Worm (Caenorhabditis elegans) whole organism, L4 larva: Measurements from ENCODE around the gene madf-5.

Experiments used
- F49E8.2 ChIP-seq: sonication (generic microtip); optimal IDR thresholded peaks from 2 replicates; lab custom pipeline; 2016; ENCODE audit warnings: missing compliant biosample characterization, mild to moderate bottlenecking, missing genetic modification characterization, borderline replicate concordance
- R02D3.7 ChIP-seq: fragments of 150-350 bp; sonication (generic microtip); optimal IDR thresholded peaks from 3 replicates; lab custom pipeline; 2014; ENCODE audit warnings: missing biosample characterization, missing genetic modification characterization
- T20F7.1 ChIP-seq: fragments of 200-800 bp; sonication (Bioruptor generic); optimal IDR thresholded peaks from 2 replicates; lab custom pipeline; 2018; ENCODE audit warnings: mild to moderate bottlenecking, missing genetic modification characterization, missing compliant biosample characterization
- T26A8.4 ChIP-seq: fragments of 200-800 bp; sonication (Bioruptor generic); IDR thresholded peaks from 2 replicates; pipeline ENCODE4 v1.3.6; 2022; ENCODE audit warnings: missing genetic modification characterization, missing compliant biosample characterization
- Y48G9A.11 ChIP-seq: fragments of 200-800 bp; sonication (Bioruptor generic); IDR thresholded peaks from 2 replicates; pipeline ENCODE4 v1.3.6; 2022; ENCODE audit warnings: missing genetic modification reagents, missing genetic modification characterization, missing compliant biosample characterization
- ZK337.2 ChIP-seq: fragments of 200-800 bp; sonication (Bioruptor generic); IDR thresholded peaks from 2 replicates; pipeline ENCODE4 v1.3.6; 2022; ENCODE audit warnings: missing genetic modification reagents, missing genetic modification characterization, missing compliant biosample characterization
- aha-1 ChIP-seq: fragments of 150-350 bp; peaks from one replicate; lab custom pipeline; 2014; ENCODE audit warnings: missing biosample characterization, missing genetic modification characterization
- aly-2 ChIP-seq: sonication (generic microtip); optimal IDR thresholded peaks from 2 replicates; lab custom pipeline; 2018; ENCODE audit warnings: missing biosample characterization, missing genetic modification characterization
- ama-1 ChIP-seq: fragments of 150-350 bp; optimal IDR thresholded peaks from 2 replicates; lab custom pipeline; 2014; ENCODE audit warnings: inconsistent platforms, mixed read lengths
- ceh-28 ChIP-seq: fragments of 150-350 bp; optimal IDR thresholded peaks from 2 replicates; lab custom pipeline; 2014; ENCODE audit warnings: missing biosample characterization, missing genetic modification reagents, missing genetic modification characterization
- ceh-32 ChIP-seq: sonication (generic microtip); optimal IDR thresholded peaks from 2 replicates; lab custom pipeline; 2016; ENCODE audit warnings: mild to moderate bottlenecking, missing genetic modification characterization, missing compliant biosample characterization; ENCODE audit not compliant: poor library complexity
- ceh-44 ChIP-seq: fragments of 200-800 bp; sonication (Bioruptor generic); IDR thresholded peaks from 2 replicates; pipeline ENCODE4 v1.3.6; 2022; ENCODE audit warnings: missing genetic modification reagents, missing genetic modification characterization, missing compliant biosample characterization
- ceh-82 ChIP-seq: sonication (generic microtip); optimal IDR thresholded peaks from 2 replicates; lab custom pipeline; 2017; ENCODE audit warnings: missing biosample characterization, missing genetic modification characterization
- daf-12 ChIP-seq: fragments of 150-350 bp; optimal IDR thresholded peaks from 2 replicates; lab custom pipeline; 2014; ENCODE audit warnings: missing biosample characterization, missing genetic modification reagents, missing genetic modification characterization
- daf-16 ChIP-seq, 3 experiments: sonication (generic microtip); optimal IDR thresholded peaks; 2 replicates each; lab custom pipeline; 2016 to 2017; ENCODE audit warnings: missing genetic modification characterization in 3 of 3, missing genetic modification reagents in 3 of 3, mild to moderate bottlenecking in 2 of 3, missing compliant biosample characterization in 2 of 3, missing biosample characterization in 1 of 3, moderate library complexity in 1 of 3
- daf-19 ChIP-seq: fragments of 200-800 bp; sonication (Bioruptor generic); conservative IDR thresholded peaks from 2 replicates; pipeline ENCODE4 v1.3.6; 2022; ENCODE audit warnings: missing genetic modification characterization, missing compliant biosample characterization
- daf-8 ChIP-seq: fragments of 200-800 bp; sonication (Bioruptor generic); IDR thresholded peaks from 2 replicates; pipeline ENCODE4 v1.3.6; 2022; ENCODE audit warnings: missing genetic modification characterization, missing compliant biosample characterization
- dmd-8 ChIP-seq: fragments of 200-800 bp; sonication (Bioruptor generic); IDR thresholded peaks from 2 replicates; pipeline ENCODE4 v1.3.6; 2022; ENCODE audit warnings: missing genetic modification characterization, missing compliant biosample characterization
- duxl-1 ChIP-seq: sonication (generic microtip); optimal IDR thresholded peaks from 2 replicates; lab custom pipeline; 2016; ENCODE audit warnings: mild to moderate bottlenecking, missing genetic modification characterization, moderate library complexity, missing compliant biosample characterization; ENCODE audit not compliant: poor library complexity
- dve-1 ChIP-seq: sonication (generic microtip); optimal IDR thresholded peaks from 2 replicates; lab custom pipeline; 2017; ENCODE audit warnings: antibody characterized with exemption, mild to moderate bottlenecking, missing genetic modification characterization, missing compliant biosample characterization; ENCODE audit not compliant: insufficient read depth
- lin-13 ChIP-seq: fragments of 150-350 bp; optimal IDR thresholded peaks from 2 replicates; lab custom pipeline; 2014; ENCODE audit warnings: missing biosample characterization, missing genetic modification reagents, missing genetic modification characterization
- lin-38 ChIP-seq: fragments of 200-800 bp; sonication (Bioruptor generic); IDR thresholded peaks from 2 replicates; pipeline ENCODE4 v1.3.6; 2022; ENCODE audit warnings: missing genetic modification reagents, missing genetic modification characterization, missing compliant biosample characterization
- lsy-2 ChIP-seq, 2 experiments: fragments of 150-350 bp in 1 of 2; sonication (generic microtip) in 1 of 2; optimal IDR thresholded peaks; 2 replicates each; lab custom pipeline; 2014 to 2017; ENCODE audit warnings: missing biosample characterization in 2 of 2, missing genetic modification characterization in 2 of 2
- madf-5 ChIP-seq, 2 experiments: fragments of 200-800 bp; sonication (Bioruptor generic); IDR thresholded peaks; 2 replicates each; pipeline ENCODE4 v1.3.6; 2022; ENCODE audit warnings: missing compliant biosample characterization in 2 of 2, missing genetic modification characterization in 2 of 2
- mdl-1 ChIP-seq, 2 experiments: fragments of 150-350 bp in 1 of 2; sonication (generic microtip) in 1 of 2; optimal IDR thresholded peaks; 2 replicates each; lab custom pipeline; 2014 to 2017; ENCODE audit warnings: missing biosample characterization in 2 of 2, missing genetic modification characterization in 2 of 2
- nhr-11 ChIP-seq: fragments of 150-350 bp; optimal IDR thresholded peaks from 2 replicates; lab custom pipeline; 2014; ENCODE audit warnings: missing biosample characterization, missing genetic modification characterization
- nhr-237 ChIP-seq: sonication (generic microtip); optimal IDR thresholded peaks from 2 replicates; lab custom pipeline; 2017; ENCODE audit warnings: missing biosample characterization, missing genetic modification characterization
- nhr-25 ChIP-seq: sonication (generic microtip); optimal IDR thresholded peaks from 2 replicates; lab custom pipeline; 2017; ENCODE audit warnings: missing genetic modification characterization, mild to moderate bottlenecking, missing compliant biosample characterization, antibody characterized with exemption, moderate library complexity, borderline replicate concordance; ENCODE audit not compliant: insufficient read depth
- nhr-28 ChIP-seq: fragments of 150-350 bp; optimal IDR thresholded peaks from 2 replicates; lab custom pipeline; 2014; ENCODE audit warnings: missing biosample characterization, missing genetic modification characterization
- nhr-42 ChIP-seq: fragments of 200-800 bp; sonication (Bioruptor generic); IDR thresholded peaks from 2 replicates; pipeline ENCODE4 v1.3.6; 2022; ENCODE audit warnings: missing genetic modification characterization, missing compliant biosample characterization
- nhr-6 ChIP-seq: fragments of 150-350 bp; optimal IDR thresholded peaks from 2 replicates; lab custom pipeline; 2014; ENCODE audit warnings: missing biosample characterization, missing genetic modification characterization
- nhr-76 ChIP-seq: fragments of 150-350 bp; optimal IDR thresholded peaks from 2 replicates; lab custom pipeline; 2014; ENCODE audit warnings: missing biosample characterization, missing genetic modification characterization
- nhr-77 ChIP-seq: fragments of 150-350 bp; optimal IDR thresholded peaks from 2 replicates; lab custom pipeline; 2014; ENCODE audit warnings: missing biosample characterization, missing genetic modification characterization
- pha-4 ChIP-seq, 2 experiments: fragments of 150-350 bp in 1 of 2; fragments of 200-800 bp in 1 of 2; sonication (Bioruptor generic) in 1 of 2; IDR thresholded peaks in 1 of 2; optimal IDR thresholded peaks in 1 of 2; 2 replicates each; pipeline versions ENCODE4 v1.3.6 to Lab custom; 2014 to 2022; ENCODE audit warnings: missing genetic modification characterization in 2 of 2, missing genetic modification reagents in 2 of 2, missing biosample characterization in 1 of 2, missing compliant biosample characterization in 1 of 2
- rbr-2 ChIP-seq: sonication (generic microtip); optimal IDR thresholded peaks from 2 replicates; lab custom pipeline; 2016; ENCODE audit warnings: missing genotype, missing genetic modification characterization, missing compliant biosample characterization
- sdz-12 ChIP-seq: fragments of 200-800 bp; sonication (Bioruptor generic); optimal IDR thresholded peaks from 2 replicates; lab custom pipeline; 2018; ENCODE audit warnings: mild to moderate bottlenecking, missing genetic modification characterization, missing compliant biosample characterization
- tag-97 ChIP-seq: fragments of 200-800 bp; sonication (Bioruptor generic); IDR thresholded peaks from 2 replicates; pipeline ENCODE4 v1.3.6; 2022; ENCODE audit warnings: missing genetic modification characterization, missing compliant biosample characterization
- unc-130 ChIP-seq: sonication (generic microtip); optimal IDR thresholded peaks from 2 replicates; lab custom pipeline; 2016; ENCODE audit warnings: missing genetic modification reagents, missing genetic modification characterization, missing compliant biosample characterization
- unc-62 ChIP-seq, 3 experiments: fragments of 150-350 bp in 1 of 3; sonication (generic microtip); optimal IDR thresholded peaks in 2 of 3; peaks in 1 of 3; 1 replicate in 1 of 3; 2 replicates in 2 of 3; lab custom pipeline; 2014 to 2017; ENCODE audit warnings: missing biosample characterization in 3 of 3, missing genetic modification characterization in 3 of 3, missing genetic modification reagents in 3 of 3, missing genotype in 1 of 3
- zfp-3 ChIP-seq: fragments of 200-800 bp; sonication (Bioruptor generic); conservative IDR thresholded peaks from 2 replicates; pipeline ENCODE4 v1.3.6; 2022; ENCODE audit warnings: missing genetic modification reagents, missing genetic modification characterization, missing compliant biosample characterization
- ztf-11 ChIP-seq: fragments of 150-350 bp; optimal IDR thresholded peaks from 2 replicates; lab custom pipeline; 2014; ENCODE audit warnings: missing biosample characterization, missing genetic modification characterization

Gene madf-5

DNA sequence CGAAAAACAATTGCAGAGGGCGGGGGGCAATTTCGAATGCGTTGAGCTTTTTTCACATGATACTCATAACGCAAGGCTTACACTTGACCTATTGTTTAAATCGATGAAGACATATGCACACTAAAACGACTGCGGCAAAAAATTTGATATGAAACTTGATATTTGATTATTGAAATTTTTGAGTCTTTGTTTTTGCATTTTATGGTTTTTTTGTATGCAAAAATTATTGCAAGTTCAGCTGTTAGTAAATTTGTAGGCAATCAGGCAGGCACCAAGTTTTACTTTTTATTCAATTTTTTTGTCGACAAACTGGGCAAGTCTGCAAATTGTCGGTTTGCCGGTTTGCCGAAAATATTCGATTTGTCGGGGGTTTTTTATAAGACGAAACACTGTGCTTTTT lies 32.8 kb downstream of the madf-5 start, which contains the start of gene arl-3:
TSS of gene arl-3 (plus strand) at position 301 of the 400 bp plus-strand sequence.
- TF ChIP-seq daf-19 (GFP tag; lab: Robert Waterston, UW) (no peak), daf-12 (tag; lab: Kevin White, UChicago) (no peak), daf-16 (GFP tag; optimal IDR thresholded peaks at IDR 0.05; lab: Kevin White, UChicago) (no peak), daf-16 (tag; optimal IDR thresholded peaks at IDR 0.05; lab: Kevin White, UChicago) (no peak), ceh-44 (no peak), nhr-237 (tag; lab: Kevin White, UChicago) (no peak)

ce11 chrII:14608508-14608907 lies 35.1 kb downstream of the madf-5 start:
- TF ChIP-seq ZK337.2 = no peak
- no peak for TF ChIP-seq F49E8.2 (tag; lab: Kevin White, UChicago)
- peak in 1 of 2 experiments; percentile 50 for TF ChIP-seq unc-62 (GFP tag; optimal IDR thresholded peaks at IDR 0.05 in 1 of 2; lab: Kevin White, UChicago)
- no peak for TF ChIP-seq unc-62 (tag; optimal IDR thresholded peaks at IDR 0.05; lab: Kevin White, UChicago)
- no peak for TF ChIP-seq lsy-2 (tag; optimal IDR thresholded peaks at IDR 0.05; lab: Kevin White, UChicago)
- no peak for TF ChIP-seq nhr-77
- TF ChIP-seq zfp-3 (GFP tag; lab: Robert Waterston, UW) = no peak
- TF ChIP-seq tag-97 (GFP tag; lab: Robert Waterston, UW) = no peak
- TF ChIP-seq T20F7.1 (GFP tag; lab: Kevin White, UChicago) = no peak
- TF ChIP-seq nhr-11 (tag; lab: Kevin White, UChicago) = no peak
- no peak for TF ChIP-seq R02D3.7
- TF ChIP-seq aly-2 (tag; lab: Kevin White, UChicago) = no peak
- TF ChIP-seq lin-13 (GFP tag; lab: Kevin White, UChicago) = no peak
- no peak for TF ChIP-seq ceh-32 (tag; lab: Kevin White, UChicago)
- no peak for TF ChIP-seq rbr-2 (tag; lab: Kevin White, UChicago)
- peak; percentile 6 for TF ChIP-seq nhr-6 (tag; lab: Kevin White, UChicago)
- TF ChIP-seq lin-38 (GFP tag; lab: Robert Waterston, UW) = no peak
- TF ChIP-seq nhr-76 (tag; lab: Kevin White, UChicago) = no peak
- TF ChIP-seq daf-8 (GFP tag; lab: Robert Waterston, UW) = no peak
- TF ChIP-seq nhr-42 (GFP tag; lab: Robert Waterston, UW) = 0 out of 2 replicates have a peak, but pooled peaks have one; percentile 55
- no peak for TF ChIP-seq ceh-28
- TF ChIP-seq T26A8.4 = no peak
- TF ChIP-seq dve-1 (tag; lab: Kevin White, UChicago) = no peak
- TF ChIP-seq duxl-1 = no peak
- TF ChIP-seq ama-1 (lab: Kevin White, UChicago) = peak; percentile 79
- no peak for TF ChIP-seq sdz-12 (GFP tag; lab: Kevin White, UChicago)
- TF ChIP-seq ceh-82 (tag; lab: Kevin White, UChicago) = no peak
- TF ChIP-seq aha-1 (tag; lab: Kevin White, UChicago) = peak; percentile 86
- no peak for TF ChIP-seq Y48G9A.11 (GFP tag; lab: Robert Waterston, UW)
- TF ChIP-seq mdl-1 (tag; optimal IDR thresholded peaks at IDR 0.05; lab: Kevin White, UChicago) = no peak
- no peak for TF ChIP-seq nhr-28 (tag; lab: Kevin White, UChicago)
- no peak for TF ChIP-seq nhr-25
- TF ChIP-seq ztf-11 (tag; lab: Kevin White, UChicago) = no peak

DNA sequence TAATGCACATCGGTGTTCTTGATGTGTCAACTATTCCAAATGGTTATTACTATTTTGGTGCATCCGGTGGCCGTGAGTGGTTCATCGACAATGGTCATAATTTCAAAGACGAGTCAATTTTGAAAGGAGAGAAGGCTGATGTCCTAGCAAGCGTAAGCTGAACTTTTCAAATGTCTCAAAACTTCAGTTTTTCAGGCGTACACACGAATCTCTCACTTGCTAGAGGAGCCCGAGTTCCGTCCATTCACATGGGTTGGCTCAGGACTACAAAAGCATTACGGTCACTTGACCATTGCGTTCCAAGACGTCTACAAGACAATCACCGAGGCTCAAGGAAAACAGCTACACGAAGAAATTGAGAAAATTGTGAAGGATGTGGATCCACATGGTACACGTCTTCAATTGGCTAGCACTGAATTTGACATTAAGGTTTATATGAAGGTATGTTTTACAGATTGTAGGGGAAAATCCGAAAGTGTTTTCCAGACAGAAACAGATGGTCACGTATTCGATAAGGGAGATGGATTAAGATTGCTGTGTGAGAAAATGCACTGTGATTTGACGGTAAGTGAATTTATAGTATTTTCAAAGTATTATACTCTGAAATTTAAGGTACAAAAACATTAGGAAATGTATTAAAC lies 36.0 kb downstream of the madf-5 start:
- TF ChIP-seq rbr-2 (tag; lab: Kevin White, UChicago) (no peak), dmd-8 (GFP tag; lab: Robert Waterston, UW) (0 out of 2 replicates have a peak, but pooled peaks have one; percentile 35), daf-12 (tag; lab: Kevin White, UChicago) (no peak), pha-4 (GFP tag; IDR thresholded peaks at IDR 0.05; lab: Robert Waterston, UW) (no peak), pha-4 (tag; optimal IDR thresholded peaks at IDR 0.05; lab: Kevin White, UChicago) (no peak), aha-1 (tag; lab: Kevin White, UChicago) (peak; percentile 96), madf-5 (GFP tag; IDR thresholded peaks at IDR 0.05; lab: Robert Waterston, UW) (0 out of 4 replicates have a peak, but pooled peaks of 1 of the 2 experiments have one; percentile 54), T26A8.4 (0 out of 2 replicates have a peak, but pooled peaks have one; percentile 18), nhr-11 (tag; lab: Kevin White, UChicago) (no peak), unc-130 (GFP tag; lab: Kevin White, UChicago) (no peak), ama-1 (lab: Kevin White, UChicago) (peak; percentile 66)
